Worm (Caenorhabditis elegans) whole organism, L2 larva: ENCODE results near the gene nhr-55.

ENCODE experiments used
- ama-1 ChIP-seq: fragments of 150-350 bp; optimal IDR thresholded peaks from 2 replicates; lab custom pipeline; 2018; ENCODE audit warnings: inconsistent platforms
- elt-1 ChIP-seq: fragments of 150-350 bp; optimal IDR thresholded peaks from 2 replicates; lab custom pipeline; 2014; ENCODE audit warnings: missing biosample characterization, missing genetic modification characterization
- nhr-23 ChIP-seq: fragments of 150-350 bp; optimal IDR thresholded peaks from 2 replicates; lab custom pipeline; 2014; ENCODE audit warnings: missing biosample characterization, missing genetic modification reagents, missing genetic modification characterization
- ztf-4 ChIP-seq: fragments of 150-350 bp; optimal IDR thresholded peaks from 2 replicates; lab custom pipeline; 2014; ENCODE audit warnings: missing biosample characterization, missing genetic modification characterization

- TF ChIP-seq nhr-23 (tag; lab: Kevin White, UChicago) (no peak), ama-1 (no peak), ztf-4 (no peak), elt-1 (tag; lab: Kevin White, UChicago) (no peak)
These were observed at the start of gene nhr-55 for ce11 chrV:477664-478212.
